Fruit fly (Drosophila melanogaster): Measurements from ENCODE around the gene CG13075.

DNA sequence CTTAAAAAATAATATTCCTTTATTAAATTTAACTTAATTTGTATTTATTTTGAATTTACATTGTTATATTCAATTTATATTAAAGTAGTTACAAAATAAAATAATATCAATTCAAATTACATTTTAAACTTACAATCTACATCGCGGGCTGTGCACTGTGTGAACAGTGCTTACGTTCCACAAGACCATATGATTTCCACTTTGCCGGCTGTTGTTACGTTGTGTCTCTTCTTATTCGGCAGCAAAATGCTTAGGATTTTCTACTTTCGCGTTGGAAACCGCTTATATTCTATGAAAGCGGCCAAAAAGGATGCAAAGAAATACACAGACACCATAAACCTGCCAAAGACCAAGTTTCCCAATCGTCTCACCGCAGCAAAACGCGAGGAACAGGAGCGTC lies 16.3 kb downstream of the CG13075 start, which contains the start of gene IleRS-m:
- TF ChIP-seq Myc (optimal IDR thresholded peaks at IDR 0.05): no peak
- TF ChIP-seq Sin3A (optimal IDR thresholded peaks at IDR 0.05): no peak
